Worm (Caenorhabditis elegans) whole organism, mixed stage, embryonic: ENCODE data around the gene B0252.1.

Experiments used
- ceh-39 ChIP-seq: fragments of 150-350 bp; optimal IDR thresholded peaks from 2 replicates; lab custom pipeline; 2014; ENCODE audit warnings: missing biosample characterization, missing genetic modification characterization
- elt-3 ChIP-seq: fragments of 150-350 bp; optimal IDR thresholded peaks from 2 replicates; lab custom pipeline; 2014; ENCODE audit warnings: missing biosample characterization, missing genetic modification characterization
- lin-13 ChIP-seq: fragments of 150-350 bp; optimal IDR thresholded peaks from 2 replicates; lab custom pipeline; 2014; ENCODE audit warnings: missing biosample characterization, missing genetic modification characterization
- nhr-2 ChIP-seq: fragments of 150-350 bp; optimal IDR thresholded peaks from 2 replicates; lab custom pipeline; 2014; ENCODE audit warnings: missing biosample characterization, missing genetic modification characterization
- nhr-237 ChIP-seq: fragments of 150-350 bp; optimal IDR thresholded peaks from 2 replicates; lab custom pipeline; 2014; ENCODE audit warnings: missing biosample characterization, missing genetic modification characterization
- nhr-28 ChIP-seq: fragments of 150-350 bp; optimal IDR thresholded peaks from 2 replicates; lab custom pipeline; 2014; ENCODE audit warnings: missing biosample characterization, missing genetic modification characterization
- pha-4 ChIP-seq: fragments of 150-350 bp; optimal IDR thresholded peaks from 2 replicates; lab custom pipeline; 2018; ENCODE audit warnings: missing biosample characterization, missing genetic modification reagents, missing genetic modification characterization
- unc-62 ChIP-seq: fragments of 150-350 bp; optimal IDR thresholded peaks from 2 replicates; lab custom pipeline; 2014; ENCODE audit warnings: missing biosample characterization, missing genetic modification reagents, missing genetic modification characterization
- zip-8 ChIP-seq: fragments of 150-350 bp; optimal IDR thresholded peaks from 2 replicates; lab custom pipeline; 2014; ENCODE audit warnings: missing biosample characterization, missing genetic modification characterization
- ztf-11 ChIP-seq: fragments of 150-350 bp; optimal IDR thresholded peaks from 2 replicates; lab custom pipeline; 2014; ENCODE audit warnings: missing biosample characterization, missing genetic modification characterization

ce11 chrII:6930072-6930471 lies 10.6 kb downstream of the B0252.1 start:
- no peak for TF ChIP-seq ceh-39 (tag; lab: Kevin White, UChicago)
- TF ChIP-seq unc-62, result no peak
- no peak for TF ChIP-seq ztf-11 (tag; lab: Kevin White, UChicago)
- TF ChIP-seq pha-4, result no peak
- TF ChIP-seq nhr-2 (tag; lab: Kevin White, UChicago), result no peak
- no peak for TF ChIP-seq nhr-28 (tag; lab: Kevin White, UChicago)
- no peak for TF ChIP-seq zip-8 (tag; lab: Kevin White, UChicago)
- no peak for TF ChIP-seq elt-3 (tag; lab: Kevin White, UChicago)
- no peak for TF ChIP-seq lin-13 (tag; lab: Kevin White, UChicago)
- no peak for TF ChIP-seq nhr-237 (tag; lab: Kevin White, UChicago)
